Fruit fly (Drosophila melanogaster) whole organism, embryonic: ENCODE measurements around the gene ninaE.

Source experiments
- Antp ChIP-seq: fragments of 200-800 bp; sonication (Bioruptor generic); optimal IDR thresholded peaks from 3 replicates; lab custom pipeline; 2016; ENCODE audit warnings: missing biosample characterization, missing genetic modification characterization
- Asciz ChIP-seq: fragments of 200-800 bp; sonication (Bioruptor generic); optimal IDR thresholded peaks from 2 replicates; lab custom pipeline; 2017; ENCODE audit warnings: missing biosample characterization, mild to moderate bottlenecking, missing genetic modification characterization, missing genetic modification reagents
- B-H1 ChIP-seq: fragments of 200-800 bp; sonication (Bioruptor generic); IDR thresholded peaks from 3 replicates; pipeline ENCODE4 v1.3.6; 2022; ENCODE audit warnings: missing biosample characterization, missing genetic modification characterization
- B-H2 ChIP-seq: fragments of 200-800 bp; sonication (Bioruptor generic); optimal IDR thresholded peaks from 2 replicates; lab custom pipeline; 2018; ENCODE audit warnings: missing biosample characterization, mild to moderate bottlenecking, missing genetic modification characterization
- CG1024 ChIP-seq: fragments of 200-800 bp; sonication (Bioruptor generic); IDR thresholded peaks from 2 replicates; pipeline ENCODE4 v1.3.6; 2022; ENCODE audit warnings: missing biosample characterization, missing genetic modification characterization
- CG11696 ChIP-seq: fragments of 200-800 bp; sonication (Bioruptor generic); IDR thresholded peaks from 2 replicates; pipeline ENCODE4 v1.3.6; 2022; ENCODE audit warnings: missing biosample characterization, missing genetic modification characterization
- CG12104 ChIP-seq: fragments of 200-800 bp; sonication (Bioruptor generic); optimal IDR thresholded peaks from 3 replicates; lab custom pipeline; 2016; ENCODE audit warnings: missing biosample characterization, missing genetic modification characterization
- CG1233 ChIP-seq: fragments of 200-800 bp; sonication (Bioruptor generic); optimal IDR thresholded peaks from 4 replicates; lab custom pipeline; 2018; ENCODE audit warnings: missing biosample characterization, mild to moderate bottlenecking, missing genetic modification characterization
- CG14014 ChIP-seq: fragments of 200-800 bp; sonication (Bioruptor generic); IDR thresholded peaks from 2 replicates; pipeline ENCODE4 v1.3.6; 2022; ENCODE audit warnings: missing biosample characterization, missing genetic modification characterization
- CG16863 ChIP-seq: fragments of 200-800 bp; sonication (Bioruptor generic); optimal IDR thresholded peaks from 3 replicates; lab custom pipeline; 2016; ENCODE audit warnings: missing biosample characterization, missing genetic modification characterization
- CG18764 ChIP-seq: fragments of 200-800 bp; sonication (Bioruptor generic); optimal IDR thresholded peaks from 3 replicates; lab custom pipeline; 2016; ENCODE audit warnings: missing biosample characterization, missing genetic modification characterization
- CG3065 ChIP-seq: fragments of 200-800 bp; sonication (Bioruptor generic); optimal IDR thresholded peaks from 2 replicates; lab custom pipeline; 2016; ENCODE audit warnings: missing biosample characterization, missing genetic modification characterization
- CG33557 ChIP-seq: fragments of 200-800 bp; sonication (Bioruptor generic); optimal IDR thresholded peaks from 2 replicates; lab custom pipeline; 2019; ENCODE audit warnings: missing biosample characterization, mild to moderate bottlenecking, missing genetic modification characterization, moderate library complexity
- CG34376 ChIP-seq: fragments of 200-800 bp; sonication (Bioruptor generic); optimal IDR thresholded peaks from 2 replicates; lab custom pipeline; 2018; ENCODE audit warnings: missing biosample characterization, mild to moderate bottlenecking, missing genetic modification characterization
- CG34422 ChIP-seq: fragments of 200-800 bp; sonication (Bioruptor generic); IDR thresholded peaks from 3 replicates; pipeline ENCODE4 v1.3.6; 2022; ENCODE audit warnings: missing biosample characterization, missing genetic modification characterization
- CG7928 ChIP-seq: fragments of 200-800 bp; sonication (Bioruptor generic); optimal IDR thresholded peaks from 2 replicates; lab custom pipeline; 2017; ENCODE audit warnings: missing biosample characterization, mild to moderate bottlenecking, missing genetic modification characterization
- CG9609 ChIP-seq: fragments of 200-800 bp; sonication (Bioruptor generic); optimal IDR thresholded peaks from 3 replicates; lab custom pipeline; 2016; ENCODE audit warnings: missing biosample characterization, missing genetic modification characterization
- CTCF ChIP-seq: fragments of 200-800 bp; sonication (Bioruptor generic); optimal IDR thresholded peaks from 2 replicates; lab custom pipeline; 2017; ENCODE audit warnings: missing biosample characterization, mild to moderate bottlenecking, missing genetic modification characterization, moderate library complexity
- Dfd ChIP-seq, 2 experiments: fragments of >200 bp; optimal IDR thresholded peaks; 2 replicates each; lab custom pipeline; 2017; ENCODE audit warnings: missing biosample characterization in 2 of 2, missing genetic modification characterization in 2 of 2
- H15 ChIP-seq: fragments of 200-800 bp; sonication (Bioruptor generic); IDR thresholded peaks from 3 replicates; pipeline ENCODE4 v1.3.6; 2022; ENCODE audit warnings: missing biosample characterization, missing genetic modification characterization
- Hr3 ChIP-seq: fragments of 200-800 bp; sonication (Bioruptor generic); optimal IDR thresholded peaks from 3 replicates; lab custom pipeline; 2016; ENCODE audit warnings: missing biosample characterization, missing genetic modification characterization
- Hr51 ChIP-seq, 2 experiments: fragments of 200-800 bp; sonication (Bioruptor generic); optimal IDR thresholded peaks; 2 replicates in 1 of 2; 3 replicates in 1 of 2; lab custom pipeline; 2016 to 2018; ENCODE audit warnings: missing biosample characterization in 2 of 2, missing genetic modification characterization in 2 of 2, mild to moderate bottlenecking in 1 of 2, moderate library complexity in 1 of 2
- Kr ChIP-seq: fragments of 200-800 bp; sonication (Bioruptor generic); optimal IDR thresholded peaks from 2 replicates; lab custom pipeline; 2017; ENCODE audit warnings: missing biosample characterization, mild to moderate bottlenecking, missing genetic modification characterization
- MESR4 ChIP-seq: fragments of 200-800 bp; sonication (Bioruptor generic); optimal IDR thresholded peaks from 2 replicates; lab custom pipeline; 2018; ENCODE audit warnings: missing biosample characterization, mild to moderate bottlenecking, missing genetic modification characterization, moderate library complexity
- NC2β ChIP-seq: fragments of 200-800 bp; sonication (Bioruptor generic); optimal IDR thresholded peaks from 2 replicates; lab custom pipeline; 2016; ENCODE audit warnings: missing biosample characterization, missing genetic modification characterization
- Neu2 ChIP-seq: fragments of 200-800 bp; sonication (Bioruptor generic); optimal IDR thresholded peaks from 3 replicates; lab custom pipeline; 2016; ENCODE audit warnings: missing biosample characterization, missing genetic modification characterization, borderline replicate concordance
- NfI ChIP-seq: fragments of 200-800 bp; sonication (Bioruptor generic); optimal IDR thresholded peaks from 3 replicates; lab custom pipeline; 2018; ENCODE audit warnings: missing biosample characterization, mild to moderate bottlenecking, missing genetic modification characterization, moderate library complexity
- Oaz ChIP-seq: fragments of 200-800 bp; sonication (Bioruptor generic); IDR thresholded peaks from 2 replicates; pipeline ENCODE4 v1.3.6; 2022; ENCODE audit warnings: missing biosample characterization, missing genetic modification characterization
- Oli ChIP-seq: fragments of 200-800 bp; sonication (Bioruptor generic); optimal IDR thresholded peaks from 2 replicates; lab custom pipeline; 2018; ENCODE audit warnings: missing biosample characterization, mild to moderate bottlenecking, missing genetic modification characterization, moderate library complexity
- Ptx1 ChIP-seq: fragments of 200-800 bp; sonication (Bioruptor generic); IDR thresholded peaks from 2 replicates; pipeline ENCODE4 v1.3.6; 2022; ENCODE audit warnings: missing biosample characterization, missing genetic modification characterization
- Spps ChIP-seq: fragments of 200-800 bp; sonication (Bioruptor generic); optimal IDR thresholded peaks from 2 replicates; lab custom pipeline; 2018; ENCODE audit warnings: missing biosample characterization, mild to moderate bottlenecking, missing genetic modification characterization
- Sry-β ChIP-seq: fragments of 200-800 bp; sonication (Bioruptor generic); optimal IDR thresholded peaks from 2 replicates; lab custom pipeline; 2018; ENCODE audit warnings: missing biosample characterization, mild to moderate bottlenecking, missing genetic modification characterization, moderate library complexity
- Usf ChIP-seq: fragments of 200-800 bp; sonication (Bioruptor generic); optimal IDR thresholded peaks from 2 replicates; lab custom pipeline; 2017; ENCODE audit warnings: missing genotype, missing biosample characterization, missing genetic modification characterization
- caup ChIP-seq: fragments of 200-800 bp; sonication (Bioruptor generic); optimal IDR thresholded peaks from 3 replicates; lab custom pipeline; 2017; ENCODE audit warnings: missing biosample characterization, mild to moderate bottlenecking, missing genetic modification characterization, moderate library complexity; ENCODE audit not compliant: severe bottlenecking
- dysf ChIP-seq: fragments of 200-800 bp; sonication (Bioruptor generic); IDR thresholded peaks from 3 replicates; pipeline ENCODE4 v1.3.6; 2022; ENCODE audit warnings: missing biosample characterization, missing genetic modification characterization
- ems ChIP-seq: fragments of 200-800 bp; sonication (Bioruptor generic); optimal IDR thresholded peaks from 3 replicates; lab custom pipeline; 2016; ENCODE audit warnings: missing biosample characterization, missing genetic modification characterization
- esg ChIP-seq: fragments of 200-800 bp; sonication (Bioruptor generic); conservative IDR thresholded peaks from 2 replicates; pipeline ENCODE4 v1.3.6; 2022; ENCODE audit warnings: missing biosample characterization, missing genetic modification characterization
- fd64A ChIP-seq: fragments of 200-800 bp; sonication (Bioruptor generic); optimal IDR thresholded peaks from 3 replicates; lab custom pipeline; 2018; ENCODE audit warnings: missing biosample characterization, mild to moderate bottlenecking, missing genetic modification characterization
- fd96Cb ChIP-seq: fragments of 200-800 bp; sonication (Bioruptor generic); optimal IDR thresholded peaks from 2 replicates; lab custom pipeline; 2018; ENCODE audit warnings: missing biosample characterization, mild to moderate bottlenecking, missing genetic modification characterization, moderate library complexity
- gce ChIP-seq: fragments of 200-800 bp; sonication (Bioruptor generic); IDR thresholded peaks from 3 replicates; pipeline ENCODE4 v1.3.6; 2022; ENCODE audit warnings: missing biosample characterization, missing genetic modification characterization
- hb ChIP-seq: fragments of 200-800 bp; sonication (Bioruptor generic); IDR thresholded peaks from 3 replicates; pipeline ENCODE4 v1.3.6; 2022; ENCODE audit warnings: missing biosample characterization, missing genetic modification characterization; ENCODE audit not compliant: partially characterized antibody
- klu ChIP-seq: fragments of 200-800 bp; sonication (Bioruptor generic); IDR thresholded peaks from 2 replicates; pipeline ENCODE4 v1.3.6; 2022; ENCODE audit warnings: missing biosample characterization, missing genetic modification characterization
- lbe ChIP-seq: fragments of 200-800 bp; sonication (Bioruptor generic); optimal IDR thresholded peaks from 2 replicates; lab custom pipeline; 2016; ENCODE audit warnings: missing biosample characterization, mild to moderate bottlenecking, missing genetic modification characterization
- mam ChIP-seq: fragments of 200-800 bp; sonication (Bioruptor generic); optimal IDR thresholded peaks from 3 replicates; lab custom pipeline; 2016; ENCODE audit warnings: missing biosample characterization, missing genetic modification characterization
- nom ChIP-seq: fragments of 200-800 bp; sonication (Bioruptor generic); optimal IDR thresholded peaks from 2 replicates; lab custom pipeline; 2017; ENCODE audit warnings: missing biosample characterization, missing genetic modification characterization, mild to moderate bottlenecking, moderate library complexity, missing genetic modification reagents
- pho ChIP-seq: fragments of 200-800 bp; sonication (Bioruptor generic); optimal IDR thresholded peaks from 2 replicates; lab custom pipeline; 2016; ENCODE audit warnings: missing biosample characterization, missing genetic modification characterization
- pum ChIP-seq: fragments of 200-800 bp; sonication (Bioruptor generic); optimal IDR thresholded peaks from 2 replicates; lab custom pipeline; 2016; ENCODE audit warnings: missing biosample characterization, missing genetic modification characterization
- sens-2 ChIP-seq: fragments of 200-800 bp; sonication (Bioruptor generic); IDR thresholded peaks from 2 replicates; pipeline ENCODE4 v1.3.6; 2022; ENCODE audit warnings: missing biosample characterization, missing genetic modification characterization
- sqz ChIP-seq: fragments of 200-800 bp; sonication (Bioruptor generic); optimal IDR thresholded peaks from 3 replicates; lab custom pipeline; 2018; ENCODE audit warnings: missing biosample characterization, mild to moderate bottlenecking, missing genetic modification characterization
- z ChIP-seq: fragments of 200-800 bp; sonication (Bioruptor generic); IDR thresholded peaks from 3 replicates; pipeline ENCODE4 v1.3.6; 2022; ENCODE audit warnings: missing biosample characterization, missing genetic modification characterization
- zfh2 ChIP-seq: fragments of 200-800 bp; sonication (Bioruptor generic); optimal IDR thresholded peaks from 2 replicates; lab custom pipeline; 2016; ENCODE audit warnings: missing biosample characterization, missing genetic modification characterization

The ninaE gene

DNA sequence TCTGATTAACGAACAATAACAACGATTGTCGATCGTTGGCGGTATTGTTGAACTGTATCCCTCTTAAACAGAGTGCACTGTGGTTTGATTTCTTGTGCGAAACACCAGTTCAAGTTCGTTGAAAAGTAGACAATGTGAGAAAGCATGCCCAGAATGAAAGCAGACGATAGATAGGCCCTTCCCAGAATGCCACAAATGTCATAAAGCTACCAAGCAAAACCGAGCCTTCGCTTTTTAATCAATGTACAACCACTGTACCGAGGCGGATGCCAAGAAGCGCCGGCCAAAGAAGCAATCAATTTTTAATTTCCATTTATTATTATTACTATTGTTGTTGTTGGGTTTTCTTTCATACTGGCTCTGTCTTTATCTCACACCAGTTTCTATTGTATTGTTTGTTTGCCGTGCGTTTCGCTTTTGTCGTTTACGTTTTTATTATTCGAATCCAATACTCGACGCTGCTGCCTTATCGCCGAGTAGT, 20.9 kb upstream of the ninaE start (continued):
- no peak for TF ChIP-seq Kr (GFP tag; lab: Kevin White, UChicago)
- peak; percentile 80 for TF ChIP-seq CG9609
- TF ChIP-seq MESR4 (GFP tag; lab: Kevin White, UChicago) = no peak
- no peak for TF ChIP-seq Neu2
- TF ChIP-seq Dfd (GFP tag; optimal IDR thresholded peaks at IDR 0.05; lab: Kevin White, UChicago) = no peak
- TF ChIP-seq dysf (GFP tag; lab: Robert Waterston, UW) = peak; percentile 90
- TF ChIP-seq CG1233 (GFP tag; lab: Kevin White, UChicago) = peak; percentile 42
- TF ChIP-seq lbe (GFP tag; lab: Kevin White, UChicago) = peak; percentile 42
- peak; percentile 81 for TF ChIP-seq NfI (GFP tag; lab: Kevin White, UChicago)
- TF ChIP-seq CG16863 (GFP tag; lab: Kevin White, UChicago) = peak; percentile 80
- TF ChIP-seq sens-2 (GFP tag; lab: Robert Waterston, UW) = peak; percentile 27; the same call in 1 of the 2 replicates
- TF ChIP-seq CG14014 (GFP tag; lab: Robert Waterston, UW) = peak; percentile 81
- TF ChIP-seq esg (GFP tag; lab: Robert Waterston, UW) = peak; percentile 78
- peak; percentile 78 for TF ChIP-seq fd96Cb (tag; lab: Kevin White, UChicago)
- no peak for TF ChIP-seq sqz (GFP tag; lab: Kevin White, UChicago)
- peak; percentile 91 for TF ChIP-seq Ptx1
- peak; percentile 82 for TF ChIP-seq Hr3 (GFP tag; lab: Kevin White, UChicago)
- TF ChIP-seq zfh2 (GFP tag; lab: Kevin White, UChicago) = peak; percentile 82
- peak; percentile 70 for TF ChIP-seq CG18764 (GFP tag; lab: Kevin White, UChicago)
- peak; percentile 74 for TF ChIP-seq caup (GFP tag; lab: Kevin White, UChicago)
- TF ChIP-seq CG12104 (GFP tag; lab: Kevin White, UChicago) = peak; percentile 67
- peak; percentile 10 for TF ChIP-seq nom (GFP tag; lab: Kevin White, UChicago)
- TF ChIP-seq B-H2 (GFP tag; lab: Kevin White, UChicago) = no peak
- peak; percentile 72 for TF ChIP-seq B-H1 (GFP tag; lab: Robert Waterston, UW)
- TF ChIP-seq Usf = peak; percentile 35
- TF ChIP-seq CG1024 (GFP tag; lab: Robert Waterston, UW) = peak; percentile 68; the same call in 1 of the 2 replicates
- peak; percentile 89 for TF ChIP-seq Antp
- TF ChIP-seq CG34422 (GFP tag; lab: Robert Waterston, UW) = peak; percentile 89
- TF ChIP-seq CTCF (GFP tag; lab: Kevin White, UChicago) = peak; percentile 25
- TF ChIP-seq Asciz (GFP tag; lab: Kevin White, UChicago) = peak; percentile 72
- peak; percentile 36 for TF ChIP-seq Spps
- TF ChIP-seq pho (GFP tag; lab: Kevin White, UChicago) = peak; percentile 73
- TF ChIP-seq CG34376 (GFP tag; lab: Kevin White, UChicago) = peak; percentile 83
- TF ChIP-seq CG7928 (GFP tag; lab: Kevin White, UChicago) = no peak
- peak; percentile 70 to 87 for TF ChIP-seq Hr51 (GFP tag; optimal IDR thresholded peaks at IDR 0.05; lab: Kevin White, UChicago)
- TF ChIP-seq z (GFP tag; lab: Robert Waterston, UW) = no peak; the same call in 2 of the 3 replicates
- TF ChIP-seq hb (GFP tag; lab: Robert Waterston, UW) = no peak
- peak; percentile 69 for TF ChIP-seq Oaz (GFP tag; lab: Robert Waterston, UW)
- TF ChIP-seq ems (GFP tag; lab: Kevin White, UChicago) = peak; percentile 76
- TF ChIP-seq CG11696 (GFP tag; lab: Robert Waterston, UW) = peak; percentile 73
- TF ChIP-seq NC2β = peak; percentile 61
- TF ChIP-seq H15 (GFP tag; lab: Robert Waterston, UW) = peak; percentile 82
- TF ChIP-seq CG3065 (GFP tag; lab: Kevin White, UChicago) = peak; percentile 55
- TF ChIP-seq fd64A (GFP tag; lab: Kevin White, UChicago) = peak; percentile 76
- peak; percentile 53; the same call in 1 of the 2 replicates for TF ChIP-seq klu
- no peak for TF ChIP-seq CG33557
- TF ChIP-seq Oli (tag; lab: Kevin White, UChicago) = peak; percentile 88
- TF ChIP-seq mam (GFP tag; lab: Kevin White, UChicago) = peak; percentile 89
- peak; percentile 64 for TF ChIP-seq pum (GFP tag; lab: Kevin White, UChicago)
- TF ChIP-seq gce (GFP tag; lab: Robert Waterston, UW) = peak; percentile 88; the same call in 2 of the 3 replicates
- TF ChIP-seq Sry-β = no peak
